Worm (Caenorhabditis elegans) whole organism, L4 larva: ENCODE results near the gene Y22D7AL.3.
A peak's percentile ranks its signal among the peaks of the same experiment; 100 is the strongest.

Experiments used
- D1046.2 ChIP-seq: fragments of 200-800 bp; sonication (Bioruptor generic); IDR thresholded peaks from 2 replicates; pipeline ENCODE4 v1.3.6; 2022; ENCODE audit warnings: missing genetic modification characterization, missing compliant biosample characterization
- F44E2.7 ChIP-seq: fragments of 200-800 bp; sonication (Bioruptor generic); IDR thresholded peaks from 2 replicates; pipeline ENCODE4 v2.1.2; 2022; ENCODE audit warnings: missing genetic modification characterization, missing compliant biosample characterization
- T20F7.1 ChIP-seq: fragments of 200-800 bp; sonication (Bioruptor generic); optimal IDR thresholded peaks from 2 replicates; lab custom pipeline; 2018; ENCODE audit warnings: mild to moderate bottlenecking, missing genetic modification characterization, missing compliant biosample characterization
- Y105C5A.15 ChIP-seq: fragments of 200-800 bp; sonication (Bioruptor generic); IDR thresholded peaks from 2 replicates; pipeline ENCODE4 v1.3.6; 2022; ENCODE audit warnings: missing genetic modification characterization, missing compliant biosample characterization
- Y48G9A.11 ChIP-seq: fragments of 200-800 bp; sonication (Bioruptor generic); IDR thresholded peaks from 2 replicates; pipeline ENCODE4 v1.3.6; 2022; ENCODE audit warnings: missing genetic modification reagents, missing genetic modification characterization, missing compliant biosample characterization
- Y5F2A.4 ChIP-seq: fragments of 200-800 bp; sonication (Bioruptor generic); optimal IDR thresholded peaks from 2 replicates; lab custom pipeline; 2018; ENCODE audit warnings: mild to moderate bottlenecking, missing genetic modification characterization, missing compliant biosample characterization
- aha-1 ChIP-seq: fragments of 150-350 bp; peaks from one replicate; lab custom pipeline; 2014; ENCODE audit warnings: missing biosample characterization, missing genetic modification characterization
- ama-1 ChIP-seq: fragments of 150-350 bp; optimal IDR thresholded peaks from 2 replicates; lab custom pipeline; 2014; ENCODE audit warnings: inconsistent platforms, mixed read lengths
- arid-1 ChIP-seq: fragments of 200-800 bp; sonication (Bioruptor generic); conservative IDR thresholded peaks from 2 replicates; pipeline ENCODE4 v1.3.6; 2022; ENCODE audit warnings: missing genetic modification reagents, missing genetic modification characterization, missing compliant biosample characterization
- ces-1 ChIP-seq: fragments of 150-350 bp; sonication (generic microtip); optimal IDR thresholded peaks from 4 replicates; lab custom pipeline; 2014; ENCODE audit warnings: missing biosample characterization, missing genetic modification reagents, missing genetic modification characterization
- ctbp-1 ChIP-seq: fragments of 200-800 bp; sonication (Bioruptor generic); IDR thresholded peaks from 2 replicates; pipeline ENCODE4 v1.3.6; 2022; ENCODE audit warnings: missing genetic modification reagents, missing genetic modification characterization, missing compliant biosample characterization
- dmd-8 ChIP-seq: fragments of 200-800 bp; sonication (Bioruptor generic); IDR thresholded peaks from 2 replicates; pipeline ENCODE4 v1.3.6; 2022; ENCODE audit warnings: missing genetic modification characterization, missing compliant biosample characterization
- dmd-9 ChIP-seq: fragments of 200-800 bp; sonication (Bioruptor generic); IDR thresholded peaks from 2 replicates; pipeline ENCODE4 v1.3.6; 2022; ENCODE audit warnings: missing genetic modification reagents, missing genetic modification characterization, missing compliant biosample characterization
- egl-27 ChIP-seq: sonication (generic microtip); optimal IDR thresholded peaks from 3 replicates; lab custom pipeline; 2017; ENCODE audit warnings: missing biosample characterization, missing genetic modification reagents, missing genetic modification characterization
- egl-43 ChIP-seq: fragments of 200-800 bp; sonication (Bioruptor generic); IDR thresholded peaks from 2 replicates; pipeline ENCODE4 v1.3.6; 2022; ENCODE audit warnings: missing genetic modification reagents, missing genetic modification characterization, missing compliant biosample characterization
- gei-8 ChIP-seq: fragments of 200-800 bp; sonication (Bioruptor generic); optimal IDR thresholded peaks from 2 replicates; lab custom pipeline; 2018; ENCODE audit warnings: mild to moderate bottlenecking, missing genetic modification characterization, missing compliant biosample characterization
- hlh-11 ChIP-seq: fragments of 200-800 bp; sonication (Bioruptor generic); optimal IDR thresholded peaks from 2 replicates; lab custom pipeline; 2018; ENCODE audit warnings: mild to moderate bottlenecking, missing genetic modification characterization, missing compliant biosample characterization
- jun-1 ChIP-seq: fragments of 150-350 bp; optimal IDR thresholded peaks from 2 replicates; lab custom pipeline; 2014; ENCODE audit warnings: missing biosample characterization, missing genetic modification reagents, missing genetic modification characterization
- lim-7 ChIP-seq: fragments of 200-800 bp; sonication (Bioruptor generic); IDR thresholded peaks from 2 replicates; pipeline ENCODE4 v1.3.6; 2022; ENCODE audit warnings: missing genetic modification characterization, missing compliant biosample characterization
- lin-1 ChIP-seq: fragments of 200-800 bp; sonication (Bioruptor generic); IDR thresholded peaks from 2 replicates; pipeline ENCODE4 v1.3.6; 2022; ENCODE audit warnings: missing genetic modification reagents, missing genetic modification characterization, missing compliant biosample characterization
- lin-38 ChIP-seq: fragments of 200-800 bp; sonication (Bioruptor generic); IDR thresholded peaks from 2 replicates; pipeline ENCODE4 v1.3.6; 2022; ENCODE audit warnings: missing genetic modification reagents, missing genetic modification characterization, missing compliant biosample characterization
- madf-5 ChIP-seq, 2 experiments: fragments of 200-800 bp; sonication (Bioruptor generic); IDR thresholded peaks; 2 replicates each; pipeline ENCODE4 v1.3.6; 2022; ENCODE audit warnings: missing compliant biosample characterization in 2 of 2, missing genetic modification characterization in 2 of 2
- madf-9 ChIP-seq: fragments of 200-800 bp; sonication (Bioruptor generic); conservative IDR thresholded peaks from 2 replicates; pipeline ENCODE4 v1.3.6; 2022; ENCODE audit warnings: missing genetic modification reagents, missing genetic modification characterization, missing compliant biosample characterization
- mdt-29 ChIP-seq: fragments of 200-800 bp; sonication (Bioruptor generic); IDR thresholded peaks from 2 replicates; pipeline ENCODE4 v1.3.6; 2022; ENCODE audit warnings: missing genetic modification reagents, missing genetic modification characterization, missing compliant biosample characterization
- mep-1 ChIP-seq: fragments of 150-350 bp; sonication (generic microtip); optimal IDR thresholded peaks from 3 replicates; lab custom pipeline; 2014; ENCODE audit warnings: missing biosample characterization, missing genetic modification characterization
- mxl-2 ChIP-seq: fragments of 200-800 bp; sonication (Bioruptor generic); conservative IDR thresholded peaks from 2 replicates; pipeline ENCODE4 v1.3.6; 2022; ENCODE audit warnings: missing genetic modification reagents, missing genetic modification characterization, missing compliant biosample characterization
- nhr-102 ChIP-seq: sonication (generic microtip); optimal IDR thresholded peaks from 2 replicates; lab custom pipeline; 2016; ENCODE audit warnings: mild to moderate bottlenecking, missing genetic modification characterization, moderate library complexity, missing compliant biosample characterization
- nhr-111 ChIP-seq: fragments of 200-800 bp; sonication (Bioruptor generic); optimal IDR thresholded peaks from 2 replicates; lab custom pipeline; 2018; ENCODE audit warnings: mild to moderate bottlenecking, missing genetic modification characterization, missing compliant biosample characterization
- nhr-25 ChIP-seq: sonication (generic microtip); optimal IDR thresholded peaks from 2 replicates; lab custom pipeline; 2017; ENCODE audit warnings: missing genetic modification characterization, mild to moderate bottlenecking, missing compliant biosample characterization, antibody characterized with exemption, moderate library complexity, borderline replicate concordance; ENCODE audit not compliant: insufficient read depth
- nhr-41 ChIP-seq: fragments of 200-800 bp; sonication (Bioruptor generic); IDR thresholded peaks from 2 replicates; pipeline ENCODE4 v1.3.6; 2022; ENCODE audit warnings: missing genetic modification reagents, missing genetic modification characterization, missing compliant biosample characterization
- nhr-77 ChIP-seq: fragments of 150-350 bp; optimal IDR thresholded peaks from 2 replicates; lab custom pipeline; 2014; ENCODE audit warnings: missing biosample characterization, missing genetic modification characterization
- pha-4 ChIP-seq, 2 experiments: fragments of 150-350 bp in 1 of 2; fragments of 200-800 bp in 1 of 2; sonication (Bioruptor generic) in 1 of 2; IDR thresholded peaks in 1 of 2; optimal IDR thresholded peaks in 1 of 2; 2 replicates each; pipeline versions ENCODE4 v1.3.6 to Lab custom; 2014 to 2022; ENCODE audit warnings: missing genetic modification characterization in 2 of 2, missing genetic modification reagents in 2 of 2, missing biosample characterization in 1 of 2, missing compliant biosample characterization in 1 of 2
- sdz-12 ChIP-seq: fragments of 200-800 bp; sonication (Bioruptor generic); optimal IDR thresholded peaks from 2 replicates; lab custom pipeline; 2018; ENCODE audit warnings: mild to moderate bottlenecking, missing genetic modification characterization, missing compliant biosample characterization
- snpc-1.2 ChIP-seq: fragments of 200-800 bp; sonication (Bioruptor generic); IDR thresholded peaks from 2 replicates; pipeline ENCODE4 v1.3.6; 2022; ENCODE audit warnings: missing genetic modification reagents, missing genetic modification characterization, missing compliant biosample characterization
- snpc-4 ChIP-seq: fragments of 150-350 bp; optimal IDR thresholded peaks from 2 replicates; lab custom pipeline; 2014; ENCODE audit warnings: missing biosample characterization, missing genetic modification characterization
- spr-1 ChIP-seq: sonication (generic microtip); optimal IDR thresholded peaks from 2 replicates; lab custom pipeline; 2016; ENCODE audit warnings: mild to moderate bottlenecking, missing genetic modification characterization, missing compliant biosample characterization
- unc-130 ChIP-seq: sonication (generic microtip); optimal IDR thresholded peaks from 2 replicates; lab custom pipeline; 2016; ENCODE audit warnings: missing genetic modification reagents, missing genetic modification characterization, missing compliant biosample characterization
- vab-7 ChIP-seq: fragments of 200-800 bp; sonication (Bioruptor generic); IDR thresholded peaks from 2 replicates; pipeline ENCODE4 v1.3.6; 2022; ENCODE audit warnings: missing genetic modification reagents, missing genetic modification characterization, missing compliant biosample characterization
- zfp-2 ChIP-seq: sonication (generic microtip); optimal IDR thresholded peaks from 2 replicates; lab custom pipeline; 2016; ENCODE audit warnings: mild to moderate bottlenecking, missing genetic modification characterization, missing compliant biosample characterization
- zfp-3 ChIP-seq: fragments of 200-800 bp; sonication (Bioruptor generic); conservative IDR thresholded peaks from 2 replicates; pipeline ENCODE4 v1.3.6; 2022; ENCODE audit warnings: missing genetic modification reagents, missing genetic modification characterization, missing compliant biosample characterization

Gene Y22D7AL.3

DNA sequence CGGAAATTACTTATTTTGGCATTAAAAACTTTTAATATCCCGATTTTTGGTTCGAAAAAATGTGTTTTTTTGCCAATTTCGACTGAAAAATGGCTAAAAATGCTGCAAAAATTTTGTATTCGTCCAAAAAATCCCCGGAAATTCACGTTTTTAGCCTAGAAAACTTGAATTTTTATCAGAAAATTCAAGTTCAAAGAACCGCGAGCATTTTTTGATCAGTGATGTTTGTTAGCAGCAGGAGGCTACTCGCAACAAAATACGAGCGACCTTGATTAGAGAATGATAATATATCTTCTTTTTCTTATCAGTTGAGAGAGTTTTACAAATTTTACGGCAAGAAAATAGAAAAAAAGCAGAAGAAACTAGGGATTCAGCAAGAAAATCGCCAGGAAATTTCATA, 18.9 kb upstream of the Y22D7AL.3 start (continued):
- TF ChIP-seq ces-1 (GFP tag; lab: Kevin White, UChicago): no peak

DNA sequence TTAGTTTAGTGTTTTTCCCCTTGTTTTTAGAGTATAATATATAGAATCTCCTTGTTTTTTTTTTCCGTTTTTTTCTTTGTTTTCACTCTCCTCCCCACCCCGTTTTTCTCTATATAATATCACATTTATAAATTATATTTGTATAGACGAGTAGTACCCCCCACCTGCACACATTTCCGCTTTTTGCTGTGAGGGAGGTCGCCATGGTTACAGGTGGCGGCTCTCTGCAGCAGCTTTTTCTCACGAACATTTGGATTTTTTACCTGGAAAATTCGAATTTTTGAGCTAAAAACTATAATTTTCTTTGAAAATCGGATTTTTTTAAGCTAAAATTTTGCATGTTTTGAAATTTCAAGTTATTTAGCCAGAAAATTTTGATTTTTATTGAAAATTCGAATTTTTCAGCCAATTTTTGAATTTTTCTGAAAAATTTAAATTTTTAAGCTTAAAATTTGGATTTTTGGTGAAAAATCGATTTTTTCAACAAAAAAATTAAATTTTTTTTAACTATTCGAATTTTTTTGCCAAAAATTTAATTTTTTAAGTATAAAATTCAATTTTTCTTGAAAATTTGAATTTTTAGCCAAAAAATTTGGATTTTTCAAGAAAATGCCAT, 15.5 kb upstream of the Y22D7AL.3 start:
- no peak for TF ChIP-seq jun-1 (tag; lab: Kevin White, UChicago)
- no peak for TF ChIP-seq snpc-4 (tag; lab: Kevin White, UChicago)
- TF ChIP-seq Y5F2A.4 (GFP tag; lab: Kevin White, UChicago): peak; percentile 30
- no peak for TF ChIP-seq egl-27
- TF ChIP-seq gei-8 (GFP tag; lab: Kevin White, UChicago): no peak
- TF ChIP-seq arid-1 (GFP tag; lab: Robert Waterston, UW): peak; percentile 81
- peak; percentile 28 for TF ChIP-seq mep-1 (tag; lab: Kevin White, UChicago)
- TF ChIP-seq mdt-29 (GFP tag; lab: Robert Waterston, UW): 0 out of 2 replicates have a peak, but pooled peaks have one; percentile 47
- 0 out of 2 replicates have a peak, but pooled peaks have one; percentile 10 for TF ChIP-seq Y105C5A.15 (GFP tag; lab: Robert Waterston, UW)
- TF ChIP-seq nhr-102 (tag; lab: Kevin White, UChicago): peak; percentile 12
- TF ChIP-seq snpc-1.2 (GFP tag; lab: Robert Waterston, UW): peak; percentile 56; the same call in 1 of the 2 replicates
- peak; percentile 83 for TF ChIP-seq egl-43 (GFP tag; lab: Robert Waterston, UW)
- peak; percentile 44 for TF ChIP-seq nhr-111 (GFP tag; lab: Kevin White, UChicago)
- TF ChIP-seq spr-1 (tag; lab: Kevin White, UChicago): no peak
- TF ChIP-seq lin-38 (GFP tag; lab: Robert Waterston, UW): peak; percentile 46
- peak in 1 of 2 experiments; percentile 63; a peak in 1 of 4 replicates for TF ChIP-seq madf-5 (GFP tag; IDR thresholded peaks at IDR 0.05; lab: Robert Waterston, UW)
- peak; percentile 73 for TF ChIP-seq pha-4 (GFP tag; IDR thresholded peaks at IDR 0.05; lab: Robert Waterston, UW)
- TF ChIP-seq pha-4 (tag; optimal IDR thresholded peaks at IDR 0.05; lab: Kevin White, UChicago): no peak
- peak; percentile 67; the same call in 1 of the 2 replicates for TF ChIP-seq lim-7
- peak; percentile 51 for TF ChIP-seq unc-130 (GFP tag; lab: Kevin White, UChicago)
- TF ChIP-seq D1046.2: peak; percentile 67; the same call in 1 of the 2 replicates
- TF ChIP-seq dmd-9 (GFP tag; lab: Robert Waterston, UW): 0 out of 2 replicates have a peak, but pooled peaks have one; percentile 47
- peak; percentile 63 for TF ChIP-seq Y48G9A.11 (GFP tag; lab: Robert Waterston, UW)
- TF ChIP-seq nhr-25 (tag; lab: Kevin White, UChicago): no peak
- TF ChIP-seq F44E2.7 (GFP tag; lab: Robert Waterston, UW): 0 out of 2 replicates have a peak, but pooled peaks have one; percentile 15
- TF ChIP-seq lin-1 (GFP tag; lab: Robert Waterston, UW): 0 out of 2 replicates have a peak, but pooled peaks have one; percentile 40
- 0 out of 2 replicates have a peak, but pooled peaks have one; percentile 18 for TF ChIP-seq madf-9 (GFP tag; lab: Robert Waterston, UW)
- peak; percentile 73 for TF ChIP-seq ctbp-1
- peak; percentile 43; the same call in 1 of the 2 replicates for TF ChIP-seq vab-7
- peak; percentile 33 for TF ChIP-seq aha-1 (tag; lab: Kevin White, UChicago)
- TF ChIP-seq ama-1 (lab: Kevin White, UChicago): peak; percentile 47
- no peak for TF ChIP-seq T20F7.1 (GFP tag; lab: Kevin White, UChicago)
- TF ChIP-seq dmd-8 (GFP tag; lab: Robert Waterston, UW): 0 out of 2 replicates have a peak, but pooled peaks have one; percentile 15
- TF ChIP-seq, all 104 proteins: peak for 25

DNA sequence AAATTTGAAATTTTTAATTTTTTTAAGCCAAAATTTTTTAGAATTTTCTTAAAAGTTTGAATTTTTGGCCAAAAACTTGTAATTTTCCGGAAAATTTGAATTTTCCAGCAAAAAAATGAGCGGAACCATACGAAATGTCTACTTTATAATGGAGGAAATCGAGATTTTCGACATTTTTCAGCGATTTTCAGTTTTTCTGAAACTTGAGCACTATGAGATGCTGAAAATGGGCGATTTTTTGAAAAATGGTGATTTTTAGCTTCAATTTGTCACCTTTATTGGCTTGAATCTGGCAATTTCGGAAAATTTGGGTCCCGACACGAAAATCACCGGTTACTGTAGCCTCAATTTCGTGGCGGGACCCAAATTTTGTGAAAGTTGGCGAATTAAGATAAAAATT, 14.7 kb upstream of the Y22D7AL.3 start, which contains the start of gene Y22D7AL.4:
TSS of gene Y22D7AL.4 (plus strand) at position 109 of the 400 bp plus-strand sequence.
- TF ChIP-seq mdt-29 (GFP tag; lab: Robert Waterston, UW): 0 out of 2 replicates have a peak, but pooled peaks have one; percentile 27
- TF ChIP-seq mxl-2 (GFP tag; lab: Robert Waterston, UW): no peak
- TF ChIP-seq nhr-41 (GFP tag; lab: Robert Waterston, UW): no peak
- no peak for TF ChIP-seq zfp-2 (tag; lab: Kevin White, UChicago)
- peak; percentile 10 for TF ChIP-seq hlh-11 (tag; lab: Kevin White, UChicago)
- no peak for TF ChIP-seq nhr-77
- no peak for TF ChIP-seq T20F7.1 (GFP tag; lab: Kevin White, UChicago)
- peak; percentile 2 for TF ChIP-seq aha-1 (tag; lab: Kevin White, UChicago)
- no peak for TF ChIP-seq zfp-3 (GFP tag; lab: Robert Waterston, UW)
- no peak for TF ChIP-seq arid-1 (GFP tag; lab: Robert Waterston, UW)
- TF ChIP-seq sdz-12 (GFP tag; lab: Kevin White, UChicago): peak; percentile 6
